Worm (Caenorhabditis elegans) whole organism, mixed stage, embryonic: ENCODE results near the gene Y73C8B.2.

Experiments
- snpc-4 ChIP-seq: fragments of 150-350 bp; optimal IDR thresholded peaks from 2 replicates; lab custom pipeline; 2014; ENCODE audit warnings: missing biosample characterization, missing genetic modification characterization
- unc-62 ChIP-seq: fragments of 150-350 bp; optimal IDR thresholded peaks from 2 replicates; lab custom pipeline; 2014; ENCODE audit warnings: missing biosample characterization, missing genetic modification reagents, missing genetic modification characterization

ce11 chrV:3194952-3195450 is at the start of gene Y73C8B.2:
- TF ChIP-seq unc-62 (GFP tag; lab: Kevin White, UChicago) (no peak), snpc-4 (no peak)
